Worm (Caenorhabditis elegans) whole organism, L2 larva: ENCODE measurements around the gene K10H10.5.

ENCODE experiments used
- F13H6.1 ChIP-seq: sonication (generic microtip); optimal IDR thresholded peaks from 2 replicates; lab custom pipeline; 2016; ENCODE audit warnings: missing genetic modification characterization, missing compliant biosample characterization
- R02D3.7 ChIP-seq: fragments of 150-350 bp; optimal IDR thresholded peaks from 2 replicates; lab custom pipeline; 2014; ENCODE audit warnings: missing biosample characterization, missing genetic modification characterization
- ZK546.5 ChIP-seq: sonication (generic microtip); optimal IDR thresholded peaks from 2 replicates; lab custom pipeline; 2017; ENCODE audit warnings: missing biosample characterization, missing genetic modification characterization
- alr-1 ChIP-seq: fragments of 150-350 bp; optimal IDR thresholded peaks from 2 replicates; lab custom pipeline; 2014; ENCODE audit warnings: missing biosample characterization, missing genetic modification characterization
- ceh-82 ChIP-seq: fragments of 150-350 bp; optimal IDR thresholded peaks from 2 replicates; lab custom pipeline; 2014; ENCODE audit warnings: missing biosample characterization, missing genetic modification characterization
- dmd-4 ChIP-seq: sonication (generic microtip); optimal IDR thresholded peaks from 2 replicates; lab custom pipeline; 2017; ENCODE audit warnings: missing biosample characterization, missing genetic modification characterization
- elt-1 ChIP-seq: fragments of 150-350 bp; optimal IDR thresholded peaks from 2 replicates; lab custom pipeline; 2014; ENCODE audit warnings: missing biosample characterization, missing genetic modification characterization
- fos-1 ChIP-seq: fragments of 150-350 bp; optimal IDR thresholded peaks from 2 replicates; lab custom pipeline; 2014; ENCODE audit warnings: missing biosample characterization, missing genetic modification characterization
- lin-13 ChIP-seq: fragments of 150-350 bp; optimal IDR thresholded peaks from 2 replicates; lab custom pipeline; 2014; ENCODE audit warnings: missing biosample characterization, missing genetic modification reagents, missing genetic modification characterization
- lin-39 ChIP-seq: fragments of 150-350 bp; optimal IDR thresholded peaks from 2 replicates; lab custom pipeline; 2014; ENCODE audit warnings: missing biosample characterization, missing genetic modification reagents, missing genetic modification characterization
- lsy-2 ChIP-seq, 2 experiments: fragments of 150-350 bp in 1 of 2; sonication (generic microtip) in 1 of 2; optimal IDR thresholded peaks; 2 replicates each; lab custom pipeline; 2014 to 2017; ENCODE audit warnings: missing biosample characterization in 2 of 2, missing genetic modification characterization in 2 of 2
- mab-5 ChIP-seq: fragments of 150-350 bp; optimal IDR thresholded peaks from 2 replicates; lab custom pipeline; 2014; ENCODE audit warnings: missing biosample characterization, missing genetic modification characterization
- mbf-1 ChIP-seq: sonication (generic microtip); optimal IDR thresholded peaks from 2 replicates; lab custom pipeline; 2017; ENCODE audit warnings: missing biosample characterization, missing genetic modification characterization
- mdl-1 ChIP-seq, 2 experiments: fragments of 150-350 bp in 1 of 2; sonication (generic microtip) in 1 of 2; optimal IDR thresholded peaks; 2 replicates each; lab custom pipeline; 2017; ENCODE audit warnings: missing biosample characterization in 2 of 2, missing genetic modification characterization in 2 of 2
- nhr-10 ChIP-seq: sonication (generic microtip); optimal IDR thresholded peaks from 2 replicates; lab custom pipeline; 2017; ENCODE audit warnings: missing biosample characterization, missing genetic modification characterization
- nhr-11 ChIP-seq: fragments of 150-350 bp; optimal IDR thresholded peaks from 2 replicates; lab custom pipeline; 2014; ENCODE audit warnings: missing biosample characterization, missing genetic modification characterization
- nhr-129 ChIP-seq: fragments of 150-350 bp; optimal IDR thresholded peaks from 2 replicates; lab custom pipeline; 2014; ENCODE audit warnings: missing biosample characterization, missing genetic modification characterization
- nhr-25 ChIP-seq: fragments of 150-350 bp; sonication (generic microtip); optimal IDR thresholded peaks from 3 replicates; lab custom pipeline; 2014; ENCODE audit warnings: missing biosample characterization, missing genetic modification characterization
- sem-4 ChIP-seq: fragments of 150-350 bp; optimal IDR thresholded peaks from 2 replicates; lab custom pipeline; 2014; ENCODE audit warnings: missing biosample characterization, missing genetic modification reagents, missing genetic modification characterization
- skn-1 ChIP-seq: sonication (generic microtip); optimal IDR thresholded peaks from 2 replicates; lab custom pipeline; 2017; ENCODE audit warnings: missing biosample characterization, missing genetic modification characterization
- snpc-4 ChIP-seq: fragments of 150-350 bp; optimal IDR thresholded peaks from 2 replicates; lab custom pipeline; 2014; ENCODE audit warnings: missing biosample characterization, missing genetic modification characterization
- unc-55 ChIP-seq: fragments of 150-350 bp; sonication (generic microtip); optimal IDR thresholded peaks from 3 replicates; lab custom pipeline; 2014; ENCODE audit warnings: missing biosample characterization, missing genetic modification reagents, missing genetic modification characterization
- unc-62 ChIP-seq: fragments of 150-350 bp; optimal IDR thresholded peaks from 2 replicates; lab custom pipeline; 2014; ENCODE audit warnings: missing biosample characterization, missing genetic modification reagents, missing genetic modification characterization
- ztf-1 ChIP-seq: fragments of 200-800 bp; sonication (Bioruptor generic); conservative IDR thresholded peaks from 2 replicates; pipeline ENCODE4 v1.3.6; 2022; ENCODE audit warnings: missing genetic modification characterization, missing compliant biosample characterization
- ztf-11 ChIP-seq: sonication (generic microtip); optimal IDR thresholded peaks from 2 replicates; lab custom pipeline; 2017; ENCODE audit warnings: missing biosample characterization, missing genetic modification characterization

K10H10.5 gene

DNA sequence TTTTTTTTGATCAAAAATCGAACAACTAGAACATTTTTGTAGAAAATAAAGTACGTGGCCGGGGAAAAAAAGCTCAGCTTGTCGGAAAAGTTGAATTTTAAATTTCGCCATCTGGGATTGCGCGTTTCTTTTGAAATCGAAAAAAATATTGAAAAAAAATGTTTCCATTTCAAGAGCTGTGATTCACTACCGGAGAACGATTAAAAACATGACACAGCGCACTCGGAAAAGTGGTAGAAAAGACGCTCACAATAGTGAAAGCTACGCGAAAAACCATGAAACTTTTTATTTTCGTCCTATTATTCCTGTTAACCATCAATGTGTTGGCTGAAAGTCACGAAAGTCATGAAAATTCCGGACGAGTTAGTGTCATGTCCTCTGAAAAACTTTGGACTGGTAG, 36.2 kb downstream of the K10H10.5 start, which contains the start of the genes clec-147 and C04H5.7:
Gene clec-147, minus strand, starts transcription at position 101 of the 400 bp plus-strand sequence.
Gene C04H5.7, plus strand, starts transcription at position 219 of the 400 bp plus-strand sequence.
- TF ChIP-seq mbf-1 (tag; lab: Kevin White, UChicago) = no peak
- no peak for TF ChIP-seq ztf-1 (GFP tag; lab: Robert Waterston, UW)
- no peak for TF ChIP-seq alr-1 (tag; lab: Kevin White, UChicago)
- TF ChIP-seq nhr-10 (tag; lab: Kevin White, UChicago) = no peak
- TF ChIP-seq lin-39 = no peak
- TF ChIP-seq lsy-2 (tag; optimal IDR thresholded peaks at IDR 0.05; lab: Kevin White, UChicago) = no peak
- TF ChIP-seq elt-1 (tag; lab: Kevin White, UChicago) = no peak
- TF ChIP-seq nhr-25 (tag; lab: Kevin White, UChicago) = no peak
- no peak for TF ChIP-seq unc-62
- no peak for TF ChIP-seq snpc-4 (tag; lab: Kevin White, UChicago)
- no peak for TF ChIP-seq F13H6.1 (tag; lab: Kevin White, UChicago)
- TF ChIP-seq fos-1 (tag; lab: Kevin White, UChicago) = no peak
- no peak for TF ChIP-seq ceh-82 (tag; lab: Kevin White, UChicago)
- TF ChIP-seq R02D3.7 = no peak
- no peak for TF ChIP-seq ZK546.5
- TF ChIP-seq lin-13 (GFP tag; lab: Kevin White, UChicago) = no peak
- TF ChIP-seq nhr-11 = no peak
- TF ChIP-seq mab-5 (tag; lab: Kevin White, UChicago) = no peak

DNA sequence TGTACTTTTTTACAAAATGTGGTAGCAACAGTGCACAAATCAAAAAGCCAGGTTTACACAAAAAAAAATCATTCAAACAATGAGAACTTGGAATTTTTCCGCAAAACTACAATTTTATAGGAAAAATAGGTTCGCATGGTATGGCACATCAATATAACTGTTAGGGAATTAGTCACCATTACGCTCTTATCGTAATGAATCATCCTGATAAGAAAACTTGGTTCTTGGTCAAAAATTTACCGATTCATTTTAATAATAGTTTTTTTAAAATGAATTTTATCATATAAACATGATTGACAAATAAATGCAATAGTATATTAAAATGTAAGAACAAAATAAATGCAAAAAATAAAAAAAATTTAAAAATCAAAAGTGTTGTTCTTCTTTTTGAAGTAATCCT, 39.0 kb downstream of the K10H10.5 start:
- TF ChIP-seq ztf-11 (tag; lab: Kevin White, UChicago) (no peak), fos-1 (tag; lab: Kevin White, UChicago) (peak; percentile 84)

DNA sequence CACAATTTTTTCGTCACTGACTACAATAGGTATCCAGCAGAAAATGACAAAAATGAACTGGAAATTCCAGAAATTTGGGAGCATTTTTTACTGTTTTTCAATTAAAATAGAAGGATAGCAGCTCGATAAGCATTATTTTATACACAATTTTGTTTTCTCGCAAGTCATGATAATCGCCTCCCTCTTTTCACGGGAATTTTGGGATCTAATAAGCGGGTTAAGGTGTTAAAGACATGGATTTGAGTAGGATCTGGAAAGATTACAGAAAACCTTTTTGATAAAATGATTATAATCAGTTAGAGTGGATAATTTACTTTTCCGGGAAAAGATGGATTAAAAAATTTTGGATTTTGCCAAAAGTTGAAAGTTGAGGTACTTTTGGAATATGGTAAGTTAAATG, 47.1 kb downstream of the K10H10.5 start, which contains the start of gene gcy-29:
Gene gcy-29, minus strand, starts transcription at position 101 of the 400 bp plus-strand sequence.
- TF ChIP-seq nhr-10 (tag; lab: Kevin White, UChicago) = no peak
- TF ChIP-seq sem-4 (tag; lab: Kevin White, UChicago) = no peak
- TF ChIP-seq unc-55 = no peak
- no peak for TF ChIP-seq mdl-1 (tag; optimal IDR thresholded peaks at IDR 0.05; lab: Kevin White, UChicago)
- no peak for TF ChIP-seq mab-5 (tag; lab: Kevin White, UChicago)
- no peak for TF ChIP-seq lin-13 (GFP tag; lab: Kevin White, UChicago)
- TF ChIP-seq skn-1 (tag; lab: Kevin White, UChicago) = no peak

DNA sequence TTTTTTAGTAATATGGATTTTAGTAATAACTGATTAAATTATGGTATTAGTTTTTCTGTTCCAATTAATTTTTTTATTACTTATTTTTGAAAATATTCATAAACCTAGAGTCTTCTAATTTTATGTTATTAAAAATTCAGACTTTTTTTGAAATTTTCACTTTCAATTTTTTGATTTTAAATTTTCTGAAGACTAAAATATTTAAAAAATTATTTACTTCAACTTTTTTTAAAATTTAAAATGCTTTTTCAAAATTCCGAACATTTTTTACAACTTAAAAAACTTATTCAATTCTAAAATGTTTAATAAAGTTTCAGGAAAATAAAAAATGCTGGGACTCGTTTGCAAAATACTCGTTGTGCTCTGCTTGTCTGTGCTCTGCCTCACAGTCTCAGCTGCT, 49.1 kb downstream of the K10H10.5 start, which contains the start of gene nlp-41:
Gene nlp-41, plus strand, starts transcription at position 301 of the 400 bp plus-strand sequence.
- no peak for TF ChIP-seq nhr-129 (tag; lab: Kevin White, UChicago)
- TF ChIP-seq lin-13 (GFP tag; lab: Kevin White, UChicago) = no peak
- TF ChIP-seq dmd-4 (tag; lab: Kevin White, UChicago) = no peak
- no peak for TF ChIP-seq skn-1 (tag; lab: Kevin White, UChicago)
